Fruit fly (Drosophila melanogaster): ENCODE data around the gene CG43800.
A peak's percentile ranks its signal among the peaks of the same experiment; 100 is the strongest.

Gene CG43800

dm6 chr2L:7259500-7259899, 26.9 kb upstream of the CG43800 start:
- no peak for TF ChIP-seq fd96Ca (GFP tag; IDR thresholded peaks at IDR 0.05)
- TF ChIP-seq CG34367 (tag; optimal IDR thresholded peaks at IDR 0.05): no peak
- no peak for TF ChIP-seq CG12605 (GFP tag; IDR thresholded peaks at IDR 0.05)
- no peak for TF ChIP-seq gl (tag; optimal IDR thresholded peaks at IDR 0.05)

- no peak for TF ChIP-seq fd96Ca (GFP tag; IDR thresholded peaks at IDR 0.05)
- no peak for TF ChIP-seq Pif1B (GFP tag; optimal IDR thresholded peaks at IDR 0.05)
- TF ChIP-seq CG15710 (tag; optimal IDR thresholded peaks at IDR 0.05): no peak
- TF ChIP-seq D1 (tag; optimal IDR thresholded peaks at IDR 0.05): peak; percentile 59
- no peak for TF ChIP-seq CG17806 (tag; optimal IDR thresholded peaks at IDR 0.05)
- TF ChIP-seq Snoo (tag; optimal IDR thresholded peaks at IDR 0.05): peak; percentile 20
Observed at dm6 chr2L:7258105-7258504, 25.5 kb upstream of the CG43800 start.

dm6 chr2L:7257212-7257611, 24.6 kb upstream of the CG43800 start, which contains the start of gene CG31909:
CG31909 (plus strand) TSS chr2L:7257512.
- no peak for TF ChIP-seq CG4496 (GFP tag; IDR thresholded peaks at IDR 0.05)
- no peak for TF ChIP-seq CG34367 (tag; optimal IDR thresholded peaks at IDR 0.05)
- TF ChIP-seq EcR (GFP tag; optimal IDR thresholded peaks at IDR 0.05): no peak

dm6 chr2L:7256144-7256543, 23.5 kb upstream of the CG43800 start:
- TF ChIP-seq Snoo (tag; optimal IDR thresholded peaks at IDR 0.05) (no peak), CG32121 (GFP tag; IDR thresholded peaks at IDR 0.05) (no peak), fd96Ca (GFP tag; IDR thresholded peaks at IDR 0.05) (no peak), CG12605 (GFP tag; IDR thresholded peaks at IDR 0.05) (no peak), CG8159 (tag; optimal IDR thresholded peaks at IDR 0.05) (no peak), CG9948 (tag; optimal IDR thresholded peaks at IDR 0.05) (no peak), D1 (tag; optimal IDR thresholded peaks at IDR 0.05) (no peak), EcR (GFP tag; optimal IDR thresholded peaks at IDR 0.05) (no peak), CG10348 (GFP tag; IDR thresholded peaks at IDR 0.05) (no peak), Pif1B (GFP tag; optimal IDR thresholded peaks at IDR 0.05) (no peak), CG34367 (tag; optimal IDR thresholded peaks at IDR 0.05) (no peak), rn (GFP tag; IDR thresholded peaks at IDR 0.05) (no peak), CG13204 (GFP tag; optimal IDR thresholded peaks at IDR 0.05) (no peak), CG17806 (tag; optimal IDR thresholded peaks at IDR 0.05) (no peak), CG15710 (tag; optimal IDR thresholded peaks at IDR 0.05) (no peak), gl (tag; optimal IDR thresholded peaks at IDR 0.05) (no peak), Pif1A (GFP tag; optimal IDR thresholded peaks at IDR 0.05) (no peak), CG14655 (GFP tag; optimal IDR thresholded peaks at IDR 0.05) (no peak), Ets98B (GFP tag; IDR thresholded peaks at IDR 0.05) (no peak), CG4496 (GFP tag; IDR thresholded peaks at IDR 0.05) (no peak)

dm6 chr2L:7254712-7255183, 22.1 kb upstream of the CG43800 start:
- TF ChIP-seq gl (tag; optimal IDR thresholded peaks at IDR 0.05) (no peak), CG17806 (tag; optimal IDR thresholded peaks at IDR 0.05) (no peak), Pif1A (GFP tag; optimal IDR thresholded peaks at IDR 0.05) (no peak), Snoo (tag; optimal IDR thresholded peaks at IDR 0.05) (no peak), EcR (GFP tag; optimal IDR thresholded peaks at IDR 0.05) (no peak), CG8301 (tag; optimal IDR thresholded peaks at IDR 0.05) (no peak), CG14655 (GFP tag; optimal IDR thresholded peaks at IDR 0.05) (no peak), CG12605 (GFP tag; IDR thresholded peaks at IDR 0.05) (no peak), rn (GFP tag; IDR thresholded peaks at IDR 0.05) (no peak), CG8159 (tag; optimal IDR thresholded peaks at IDR 0.05) (no peak), fd96Ca (GFP tag; IDR thresholded peaks at IDR 0.05) (no peak), Ets98B (GFP tag; IDR thresholded peaks at IDR 0.05) (no peak), CG9948 (tag; optimal IDR thresholded peaks at IDR 0.05) (no peak), CG4496 (GFP tag; IDR thresholded peaks at IDR 0.05) (no peak)

- TF ChIP-seq CG34367 (tag; optimal IDR thresholded peaks at IDR 0.05) (no peak), CG8159 (tag; optimal IDR thresholded peaks at IDR 0.05) (no peak), CG17806 (tag; optimal IDR thresholded peaks at IDR 0.05) (no peak), CG13204 (GFP tag; optimal IDR thresholded peaks at IDR 0.05) (no peak), EcR (GFP tag; optimal IDR thresholded peaks at IDR 0.05) (no peak), CG8301 (tag; optimal IDR thresholded peaks at IDR 0.05) (no peak), CG12605 (GFP tag; IDR thresholded peaks at IDR 0.05) (no peak), CG9948 (tag; optimal IDR thresholded peaks at IDR 0.05) (no peak), Snoo (tag; optimal IDR thresholded peaks at IDR 0.05) (no peak), gl (tag; optimal IDR thresholded peaks at IDR 0.05) (no peak), Pif1B (GFP tag; optimal IDR thresholded peaks at IDR 0.05) (no peak)
Observed at dm6 chr2L:7252882-7253281, 20.3 kb upstream of the CG43800 start, which contains the start of gene CG13786. CG13786 (minus strand) TSS chr2L:7252982.

- TF ChIP-seq CG13204 (GFP tag; optimal IDR thresholded peaks at IDR 0.05) (no peak), rn (GFP tag; IDR thresholded peaks at IDR 0.05) (no peak), fd96Ca (GFP tag; IDR thresholded peaks at IDR 0.05) (0 out of 3 replicates have a peak, but pooled peaks have one; percentile 25), CG12605 (GFP tag; IDR thresholded peaks at IDR 0.05) (no peak), CG17806 (tag; optimal IDR thresholded peaks at IDR 0.05) (no peak), CG4496 (GFP tag; IDR thresholded peaks at IDR 0.05) (peak; percentile 64; the same call in 2 of the 3 replicates), CG34367 (tag; optimal IDR thresholded peaks at IDR 0.05) (no peak), Pif1A (GFP tag; optimal IDR thresholded peaks at IDR 0.05) (no peak), D1 (tag; optimal IDR thresholded peaks at IDR 0.05) (no peak), CG15710 (tag; optimal IDR thresholded peaks at IDR 0.05) (no peak), Ets98B (GFP tag; IDR thresholded peaks at IDR 0.05) (no peak), CG9948 (tag; optimal IDR thresholded peaks at IDR 0.05) (no peak), Snoo (tag; optimal IDR thresholded peaks at IDR 0.05) (no peak), CG10348 (GFP tag; IDR thresholded peaks at IDR 0.05) (no peak)
Observed at dm6 chr2L:7249293-7249819, 16.7 kb upstream of the CG43800 start, which contains the start of gene Ndae1. Ndae1 (minus strand) TSS chr2L:7249343.

Data from whole organism, pupa.